Fruit fly (Drosophila melanogaster) whole organism, pupa: ENCODE data around the gene Tehao.

Source experiments
- CG10348 ChIP-seq: fragments of 200-800 bp; sonication (Bioruptor generic); IDR thresholded peaks from 2 replicates; pipeline ENCODE4 v1.3.6; 2022; ENCODE audit warnings: missing biosample characterization, missing genetic modification characterization
- CG12605 ChIP-seq: fragments of 200-800 bp; sonication (Bioruptor generic); IDR thresholded peaks from 2 replicates; pipeline ENCODE4 v1.3.6; 2022; ENCODE audit warnings: missing biosample characterization, missing genetic modification characterization
- CG14655 ChIP-seq: fragments of 200-800 bp; sonication (Bioruptor generic); optimal IDR thresholded peaks from 3 replicates; lab custom pipeline; 2017; ENCODE audit warnings: mild to moderate bottlenecking, missing biosample characterization, missing genetic modification reagents, missing genetic modification characterization
- CG32121 ChIP-seq: fragments of 200-800 bp; sonication (Bioruptor generic); IDR thresholded peaks from 2 replicates; pipeline ENCODE4 v1.3.6; 2022; ENCODE audit warnings: missing biosample characterization, missing genetic modification characterization
- CG34367 ChIP-seq: fragments of 200-800 bp; sonication (Bioruptor generic); optimal IDR thresholded peaks from 2 replicates; lab custom pipeline; 2018; ENCODE audit warnings: missing biosample characterization, mild to moderate bottlenecking, missing genetic modification characterization
- CG4496 ChIP-seq: fragments of 200-800 bp; sonication (Bioruptor generic); IDR thresholded peaks from 3 replicates; pipeline ENCODE4 v1.3.6; 2022; ENCODE audit warnings: missing biosample characterization, missing genetic modification characterization
- CG8159 ChIP-seq: fragments of 200-800 bp; sonication (Bioruptor generic); optimal IDR thresholded peaks from 3 replicates; lab custom pipeline; 2018; ENCODE audit warnings: missing biosample characterization, mild to moderate bottlenecking, missing genetic modification characterization, moderate library complexity
- CG8301 ChIP-seq: fragments of 200-800 bp; sonication (Bioruptor generic); optimal IDR thresholded peaks from 2 replicates; lab custom pipeline; 2018; ENCODE audit warnings: missing biosample characterization, mild to moderate bottlenecking, missing genetic modification characterization
- D1 ChIP-seq: fragments of 200-800 bp; sonication (Bioruptor generic); optimal IDR thresholded peaks from 2 replicates; lab custom pipeline; 2018; ENCODE audit warnings: missing biosample characterization, mild to moderate bottlenecking, missing genetic modification characterization, moderate library complexity
- EcR ChIP-seq: fragments of 200-800 bp; sonication (Bioruptor generic); optimal IDR thresholded peaks from 3 replicates; lab custom pipeline; 2019; ENCODE audit warnings: missing biosample characterization, missing genetic modification characterization, mild to moderate bottlenecking, moderate library complexity, missing genetic modification reagents
- Pif1B ChIP-seq: fragments of 200-800 bp; sonication (Bioruptor generic); optimal IDR thresholded peaks from 3 replicates; lab custom pipeline; 2016; ENCODE audit warnings: missing biosample characterization, missing genetic modification characterization
- Snoo ChIP-seq: fragments of 200-800 bp; sonication (Bioruptor generic); optimal IDR thresholded peaks from 3 replicates; lab custom pipeline; 2017; ENCODE audit warnings: missing biosample characterization, mild to moderate bottlenecking, missing genetic modification characterization, inconsistent platforms
- gl ChIP-seq: fragments of 200-800 bp; sonication (Bioruptor generic); optimal IDR thresholded peaks from 2 replicates; lab custom pipeline; 2018; ENCODE audit warnings: missing biosample characterization, mild to moderate bottlenecking, missing genetic modification characterization
- rn ChIP-seq: fragments of 200-800 bp; sonication (Bioruptor generic); IDR thresholded peaks from 2 replicates; pipeline ENCODE4 v1.3.6; 2022; ENCODE audit warnings: missing biosample characterization, missing genetic modification characterization

- TF ChIP-seq Pif1B (GFP tag; lab: Kevin White, UChicago) = no peak
- no peak for TF ChIP-seq CG10348 (GFP tag; lab: Robert Waterston, UW)
- TF ChIP-seq CG12605 (GFP tag; lab: Robert Waterston, UW) = no peak
- TF ChIP-seq gl (tag; lab: Kevin White, UChicago) = no peak
- no peak for TF ChIP-seq CG14655
- TF ChIP-seq CG8301 = no peak
- TF ChIP-seq CG8159 (tag; lab: Kevin White, UChicago) = no peak
- TF ChIP-seq Snoo (tag; lab: Kevin White, UChicago) = no peak
- no peak for TF ChIP-seq EcR (GFP tag; lab: Kevin White, UChicago)
- no peak for TF ChIP-seq CG34367 (tag; lab: Kevin White, UChicago)
- TF ChIP-seq rn (GFP tag; lab: Robert Waterston, UW) = no peak
- TF ChIP-seq CG4496 (GFP tag; lab: Robert Waterston, UW) = no peak
- TF ChIP-seq CG32121 = no peak
- no peak for TF ChIP-seq D1 (tag; lab: Kevin White, UChicago)
Observed at dm6 chr2L:13396084-13396483, 39.3 kb upstream of the Tehao start, which contains the start of gene CG16957.
